Worm (Caenorhabditis elegans): ENCODE data around the gene C53B4.3.

C53B4.3 gene

DNA sequence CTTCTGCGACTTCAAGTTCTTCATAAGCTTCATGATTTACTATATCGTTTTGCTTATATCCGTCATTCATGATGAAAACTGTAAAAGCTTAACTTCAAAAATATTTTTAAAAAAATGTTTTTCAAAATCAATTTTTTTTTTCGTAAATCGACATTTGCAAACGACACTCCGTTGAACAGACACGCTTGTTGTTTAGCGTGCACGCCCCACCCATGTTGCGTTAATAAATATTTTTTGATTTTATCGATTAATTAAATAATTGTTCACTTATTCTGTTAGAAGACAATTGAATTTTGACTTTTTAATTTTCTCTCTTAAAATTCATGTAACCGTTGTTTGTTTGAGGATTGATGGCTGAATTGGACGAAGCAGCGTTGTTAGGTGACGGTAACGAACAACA is 47.5 kb downstream of the C53B4.3 start, which contains the start of the genes D1046.2 and cfim-2:
D1046.2 (minus strand) TSS at position 78 of the 400 bp plus-strand sequence.
cfim-2 (plus strand) TSS at position 335 of the 400 bp plus-strand sequence.
- TF ChIP-seq unc-62 (GFP tag; optimal IDR thresholded peaks at IDR 0.05): no peak

DNA sequence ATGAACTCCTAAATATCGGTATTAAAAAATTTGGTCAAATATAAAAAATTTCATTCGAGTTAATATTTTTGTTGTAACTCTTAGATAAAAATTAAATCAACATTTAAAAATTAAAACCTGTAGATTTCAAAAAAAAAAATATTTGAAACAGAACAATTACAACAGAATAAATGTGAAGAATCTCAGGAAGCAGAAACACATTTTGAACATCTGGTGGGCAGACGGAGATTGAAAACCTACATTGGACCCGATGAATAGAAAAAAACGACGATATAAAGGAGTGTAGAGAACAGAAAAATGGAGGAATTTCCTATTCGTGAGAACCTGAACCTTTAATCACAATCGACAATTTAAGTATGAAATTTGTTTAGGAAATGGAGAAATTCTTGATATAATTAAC is 49.4 kb downstream of the C53B4.3 start:
- TF ChIP-seq unc-62 (GFP tag; optimal IDR thresholded peaks at IDR 0.05): no peak

DNA sequence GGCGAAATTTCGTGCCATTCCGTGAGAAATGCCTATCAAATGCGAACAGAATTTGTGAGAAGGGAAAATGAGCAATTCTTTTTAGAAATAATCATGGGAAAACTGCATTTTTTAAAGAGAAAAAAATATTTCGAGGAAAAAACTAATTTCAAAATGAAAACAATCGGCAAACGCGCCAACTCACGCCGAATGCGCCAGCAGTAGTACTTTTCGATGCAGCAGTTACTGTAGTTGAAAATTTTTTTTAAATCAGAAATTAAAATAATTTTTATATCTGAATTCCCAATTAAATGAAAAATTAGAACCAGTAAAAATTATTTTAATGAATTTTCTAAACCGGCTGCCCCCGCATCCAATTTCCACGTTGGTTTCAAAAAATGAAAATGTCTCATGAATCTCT is 50.1 kb downstream of the C53B4.3 start:
- no peak for TF ChIP-seq unc-62 (GFP tag; optimal IDR thresholded peaks at IDR 0.05)

DNA sequence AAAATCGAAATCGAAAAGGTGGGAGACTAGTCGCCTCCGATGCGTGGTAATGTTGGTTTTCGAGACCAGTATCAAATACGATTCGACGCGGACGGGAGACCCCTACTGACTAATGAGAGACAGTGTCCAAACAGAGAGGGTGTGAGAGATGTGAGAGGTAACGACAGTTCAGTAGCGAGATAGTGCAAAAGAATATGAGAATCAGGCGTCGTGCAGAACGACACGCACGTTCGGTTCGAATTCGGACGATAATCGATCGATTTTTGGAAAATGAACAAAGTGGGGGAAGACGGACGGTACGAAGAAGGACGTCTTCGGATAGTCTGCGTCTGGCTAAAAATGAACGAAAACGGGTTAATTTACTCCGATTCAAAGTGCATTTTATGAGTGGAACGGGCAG is 51.6 kb downstream of the C53B4.3 start, which contains the start of gene D1046.16:
D1046.16 (plus strand) TSS at position 195 of the 400 bp plus-strand sequence.
- no peak for TF ChIP-seq unc-62 (GFP tag; optimal IDR thresholded peaks at IDR 0.05)

DNA sequence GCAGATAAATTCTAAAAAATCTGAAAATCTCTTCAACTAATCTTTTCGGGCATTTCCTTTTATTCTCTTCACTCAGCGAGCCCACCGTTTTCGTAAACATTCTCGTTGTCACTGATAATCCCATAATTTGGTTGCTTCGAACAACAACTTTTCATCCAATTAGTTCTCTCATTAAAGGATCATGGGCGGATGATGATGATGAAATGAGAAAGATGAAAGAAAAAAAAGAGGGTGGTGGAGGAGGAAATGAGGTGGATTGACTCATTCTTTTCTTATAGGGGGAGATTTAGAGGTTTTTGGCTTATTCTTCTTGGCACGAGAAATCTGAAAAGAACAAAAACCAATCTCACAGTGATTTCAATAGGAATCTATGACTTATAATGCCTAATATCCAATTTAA is 52.3 kb downstream of the C53B4.3 start:
- no peak for TF ChIP-seq unc-62 (GFP tag; optimal IDR thresholded peaks at IDR 0.05)

All from whole organism, dauer.